Worm (Caenorhabditis elegans) whole organism, mixed stage, embryonic: ENCODE measurements around the gene mrp-7.
"Not testable (repeated sequence)": the region's sequence is repeated elsewhere in the genome, so short reads cannot be mapped to it uniquely, and the experiment has no call there.

Source experiments
- ceh-83 ChIP-seq: fragments of 200-800 bp; sonication (Bioruptor generic); optimal IDR thresholded peaks from 2 replicates; lab custom pipeline; 2018; ENCODE audit warnings: mild to moderate bottlenecking, missing genetic modification characterization, missing compliant biosample characterization
- lin-13 ChIP-seq: fragments of 150-350 bp; optimal IDR thresholded peaks from 2 replicates; lab custom pipeline; 2014; ENCODE audit warnings: missing biosample characterization, missing genetic modification characterization
- lsy-2 ChIP-seq: fragments of 150-350 bp; optimal IDR thresholded peaks from 2 replicates; lab custom pipeline; 2014; ENCODE audit warnings: missing biosample characterization, missing genetic modification characterization
- tbx-8 ChIP-seq: fragments of 200-800 bp; sonication (Bioruptor generic); optimal IDR thresholded peaks from 2 replicates; lab custom pipeline; 2018; ENCODE audit warnings: mild to moderate bottlenecking, missing genetic modification characterization, moderate library complexity, missing compliant biosample characterization

- not testable (repeated sequence) for TF ChIP-seq tbx-8 (GFP tag; lab: Kevin White, UChicago); lin-13 (tag; lab: Kevin White, UChicago); lsy-2 (tag; lab: Kevin White, UChicago); ceh-83
These were observed 39.0 kb upstream of the mrp-7 start for ce11 chrV:19635525-19636193.
